Worm (Caenorhabditis elegans) whole organism, late embryonic: ENCODE results near the gene arrd-17.

Source experiments
- K02D7.2 ChIP-seq: sonication (generic microtip); optimal IDR thresholded peaks from 2 replicates; lab custom pipeline; 2017; ENCODE audit warnings: mild to moderate bottlenecking, missing genetic modification characterization, missing compliant biosample characterization
- ahr-1 ChIP-seq: sonication (generic microtip); optimal IDR thresholded peaks from 2 replicates; lab custom pipeline; 2016; ENCODE audit warnings: missing genetic modification characterization, missing compliant biosample characterization
- ets-4 ChIP-seq: sonication (generic microtip); optimal IDR thresholded peaks from 2 replicates; lab custom pipeline; 2016; ENCODE audit warnings: missing genetic modification characterization, missing compliant biosample characterization
- fkh-6 ChIP-seq: sonication (generic microtip); optimal IDR thresholded peaks from 2 replicates; lab custom pipeline; 2016; ENCODE audit warnings: missing genetic modification characterization, missing compliant biosample characterization
- hlh-30 ChIP-seq: sonication (generic microtip); optimal IDR thresholded peaks from 2 replicates; lab custom pipeline; 2017; ENCODE audit warnings: antibody characterized with exemption, missing genetic modification characterization, missing compliant biosample characterization; ENCODE audit not compliant: insufficient read depth
- madf-2 ChIP-seq: sonication (generic microtip); optimal IDR thresholded peaks from 2 replicates; lab custom pipeline; 2017; ENCODE audit warnings: missing genetic modification characterization, missing compliant biosample characterization
- odd-2 ChIP-seq: sonication (generic microtip); optimal IDR thresholded peaks from 2 replicates; lab custom pipeline; 2017; ENCODE audit warnings: antibody characterized with exemption, mild to moderate bottlenecking, missing genetic modification characterization, missing compliant biosample characterization
- pat-9 ChIP-seq: fragments of 200-800 bp; sonication (Bioruptor generic); optimal IDR thresholded peaks from 2 replicates; lab custom pipeline; 2018; ENCODE audit warnings: mild to moderate bottlenecking, missing genetic modification characterization, moderate library complexity, missing compliant biosample characterization
- pha-4 ChIP-seq: fragments of 150-350 bp; optimal IDR thresholded peaks from 2 replicates; lab custom pipeline; 2018; ENCODE audit warnings: missing biosample characterization, missing genetic modification reagents, missing genetic modification characterization
- sox-4 ChIP-seq: sonication (generic microtip); optimal IDR thresholded peaks from 2 replicates; lab custom pipeline; 2017; ENCODE audit warnings: mild to moderate bottlenecking, missing genetic modification characterization, inconsistent platforms, missing compliant biosample characterization
- tbx-2 ChIP-seq: sonication (generic microtip); optimal IDR thresholded peaks from 2 replicates; lab custom pipeline; 2016; ENCODE audit warnings: missing genetic modification characterization, missing compliant biosample characterization
- unc-3 ChIP-seq, 2 experiments: fragments of 200-800 bp in 1 of 2; sonication (Bioruptor generic) in 1 of 2; sonication (generic microtip) in 1 of 2; conservative IDR thresholded peaks in 1 of 2; optimal IDR thresholded peaks in 1 of 2; 2 replicates each; pipeline versions ENCODE4 v1.3.6 to Lab custom; 2016 to 2022; ENCODE audit warnings: missing compliant biosample characterization in 2 of 2, missing genetic modification characterization in 2 of 2, missing genetic modification reagents in 1 of 2
- unc-55 ChIP-seq: sonication (generic microtip); optimal IDR thresholded peaks from 2 replicates; lab custom pipeline; 2017; ENCODE audit warnings: missing biosample characterization, missing genetic modification reagents, missing genetic modification characterization
- unc-86 ChIP-seq: sonication (generic microtip); optimal IDR thresholded peaks from 2 replicates; lab custom pipeline; 2016; ENCODE audit warnings: missing genetic modification characterization, missing compliant biosample characterization

DNA sequence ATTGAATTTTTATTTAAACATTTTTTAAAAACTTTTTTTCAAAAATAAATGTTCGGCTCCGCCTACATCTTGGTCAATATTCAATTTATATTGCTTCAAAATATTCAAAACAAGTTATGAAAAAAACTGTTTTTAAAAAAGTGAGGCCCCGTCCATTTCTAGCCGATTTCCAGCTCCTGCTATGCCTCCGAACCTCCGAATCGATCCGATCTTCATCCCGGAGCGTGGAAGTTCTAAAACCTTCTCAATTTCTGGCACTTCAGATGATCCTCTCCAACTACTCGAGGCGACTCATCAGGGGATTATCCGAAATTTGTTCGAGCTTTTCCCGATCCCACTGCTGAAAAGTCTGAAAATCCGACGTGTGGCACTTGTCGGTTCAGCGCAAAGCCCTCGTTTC is 16.4 kb downstream of the arrd-17 start:
- TF ChIP-seq madf-2 (tag; lab: Kevin White, UChicago) (no peak), unc-3 (GFP tag; conservative IDR thresholded peaks at IDR 0.05; lab: Robert Waterston, UW) (no peak), unc-3 (tag; optimal IDR thresholded peaks at IDR 0.05; lab: Kevin White, UChicago) (no peak), K02D7.2 (no peak), pat-9 (tag; lab: Kevin White, UChicago) (no peak), unc-55 (GFP tag; lab: Kevin White, UChicago) (no peak), tbx-2 (tag; lab: Kevin White, UChicago) (no peak), ets-4 (no peak), ahr-1 (tag; lab: Kevin White, UChicago) (no peak), hlh-30 (tag; lab: Kevin White, UChicago) (no peak), fkh-6 (tag; lab: Kevin White, UChicago) (no peak), odd-2 (tag; lab: Kevin White, UChicago) (no peak), sox-4 (tag; lab: Kevin White, UChicago) (no peak), pha-4 (tag; lab: Kevin White, UChicago) (no peak), unc-86 (tag; lab: Kevin White, UChicago) (no peak)
